Worm (Caenorhabditis elegans) whole organism, L2 larva: ENCODE data around the gene F16B4.2.

Experiments
- alr-1 ChIP-seq: fragments of 150-350 bp; optimal IDR thresholded peaks from 2 replicates; lab custom pipeline; 2014; ENCODE audit warnings: missing biosample characterization, missing genetic modification characterization
- aly-2 ChIP-seq: fragments of 150-350 bp; optimal IDR thresholded peaks from 2 replicates; lab custom pipeline; 2014; ENCODE audit warnings: missing biosample characterization, missing genetic modification characterization
- ama-1 ChIP-seq: fragments of 150-350 bp; optimal IDR thresholded peaks from 2 replicates; lab custom pipeline; 2018; ENCODE audit warnings: inconsistent platforms
- mdl-1 ChIP-seq, 2 experiments: fragments of 150-350 bp in 1 of 2; sonication (generic microtip) in 1 of 2; optimal IDR thresholded peaks; 2 replicates each; lab custom pipeline; 2017; ENCODE audit warnings: missing biosample characterization in 2 of 2, missing genetic modification characterization in 2 of 2
- nhr-6 ChIP-seq: fragments of 150-350 bp; optimal IDR thresholded peaks from 2 replicates; lab custom pipeline; 2014; ENCODE audit warnings: missing biosample characterization, missing genetic modification characterization
- nhr-77 ChIP-seq: fragments of 150-350 bp; optimal IDR thresholded peaks from 2 replicates; lab custom pipeline; 2014; ENCODE audit warnings: missing biosample characterization, missing genetic modification characterization
- unc-62 ChIP-seq: fragments of 150-350 bp; optimal IDR thresholded peaks from 2 replicates; lab custom pipeline; 2014; ENCODE audit warnings: missing biosample characterization, missing genetic modification reagents, missing genetic modification characterization
- ztf-11 ChIP-seq: sonication (generic microtip); optimal IDR thresholded peaks from 2 replicates; lab custom pipeline; 2017; ENCODE audit warnings: missing biosample characterization, missing genetic modification characterization

- TF ChIP-seq unc-62 (GFP tag; lab: Kevin White, UChicago) = no peak
- TF ChIP-seq nhr-77 (tag; lab: Kevin White, UChicago) = no peak
- no peak for TF ChIP-seq nhr-6 (tag; lab: Kevin White, UChicago)
- TF ChIP-seq ztf-11 (tag; lab: Kevin White, UChicago) = no peak
- no peak for TF ChIP-seq ama-1 (lab: Kevin White, UChicago)
- TF ChIP-seq alr-1 (tag; lab: Kevin White, UChicago) = no peak
- TF ChIP-seq aly-2 (tag; lab: Kevin White, UChicago) = no peak
- TF ChIP-seq mdl-1 (tag; optimal IDR thresholded peaks at IDR 0.05; lab: Kevin White, UChicago) = no peak
Observed at ce11 chrV:1579790-1580189, 21.0 kb upstream of the F16B4.2 start.
